Worm (Caenorhabditis elegans): Measurements from ENCODE around the gene F14D7.6.

DNA sequence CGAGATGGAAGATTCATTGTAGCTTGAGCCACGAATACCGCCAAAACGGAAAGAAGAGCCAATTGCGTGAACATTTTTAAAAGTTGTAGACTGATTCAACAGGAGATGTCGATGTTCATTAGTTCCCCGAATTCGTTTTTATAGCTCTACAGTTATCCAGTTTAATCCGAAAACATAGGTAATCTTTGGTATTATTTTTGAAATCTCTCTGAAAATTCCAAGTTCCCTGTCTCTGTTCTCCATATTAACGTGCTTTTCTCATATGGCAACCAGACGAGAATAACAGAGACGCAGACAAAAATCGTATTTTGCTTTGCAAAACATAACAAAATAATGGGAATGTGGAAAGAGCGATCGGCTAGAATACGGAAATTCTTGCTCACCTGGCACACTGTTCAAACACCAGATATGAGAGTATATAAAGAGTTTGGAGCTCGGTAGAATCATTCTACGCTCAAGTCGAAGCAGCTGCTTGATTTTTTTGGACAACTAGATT lies 1.6 kb upstream of the F14D7.6 start, which contains the start of the genes spig-3 and F14D7.12:
- TF ChIP-seq zip-8 (tag; optimal IDR thresholded peaks at IDR 0.05) (no peak), blmp-1 (tag; optimal IDR thresholded peaks at IDR 0.05) (no peak), ztf-11 (tag; optimal IDR thresholded peaks at IDR 0.05) (no peak), lsy-2 (tag; optimal IDR thresholded peaks at IDR 0.05) (no peak), nhr-237 (tag; optimal IDR thresholded peaks at IDR 0.05) (no peak)
